Worm (Caenorhabditis elegans): Measurements from ENCODE around the gene med-1.

med-1 gene

ce11 chrX:12422580-12422979 is 7.8 kb upstream of the med-1 start:
- TF ChIP-seq egl-27 (tag; optimal IDR thresholded peaks at IDR 0.05) (no peak), nhr-43 (tag; optimal IDR thresholded peaks at IDR 0.05; ENCODE audit: poor library complexity, severe bottlenecking) (peak; percentile 34), ceh-82 (tag; optimal IDR thresholded peaks at IDR 0.05) (no peak), jun-1 (tag; optimal IDR thresholded peaks at IDR 0.05) (no peak), hmg-11 (tag; optimal IDR thresholded peaks at IDR 0.05) (no peak), mdl-1 (tag; optimal IDR thresholded peaks at IDR 0.05) (no peak), skn-1 (tag; optimal IDR thresholded peaks at IDR 0.05) (no peak), ZK546.5 (tag; optimal IDR thresholded peaks at IDR 0.05) (no peak), nhr-23 (tag; optimal IDR thresholded peaks at IDR 0.05) (peak; percentile 68), unc-62 (GFP tag; optimal IDR thresholded peaks at IDR 0.05) (peak; percentile 17), nhr-25 (tag; optimal IDR thresholded peaks at IDR 0.05) (peak; percentile 19)

ce11 chrX:12425427-12425826 is 5.0 kb upstream of the med-1 start, which contains the start of gene T24D3.2:
Gene T24D3.2, plus strand, starts transcription at chrX:12425730.
- TF ChIP-seq unc-62 (GFP tag; optimal IDR thresholded peaks at IDR 0.05): peak; percentile 20
- no peak for TF ChIP-seq nhr-67 (tag; optimal IDR thresholded peaks at IDR 0.05)
- TF ChIP-seq ZK546.5 (tag; optimal IDR thresholded peaks at IDR 0.05): no peak
- TF ChIP-seq nhr-43 (tag; optimal IDR thresholded peaks at IDR 0.05; ENCODE audit: poor library complexity, severe bottlenecking): peak; percentile 91
- TF ChIP-seq nhr-76 (tag; optimal IDR thresholded peaks at IDR 0.05): peak; percentile 80
- peak; percentile 80 for TF ChIP-seq nhr-23 (tag; optimal IDR thresholded peaks at IDR 0.05)
- TF ChIP-seq lin-39 (tag; optimal IDR thresholded peaks at IDR 0.05): no peak
- TF ChIP-seq tbx-2 (tag; optimal IDR thresholded peaks at IDR 0.05): peak; percentile 30
- peak; percentile 70 for TF ChIP-seq nhr-25 (tag; optimal IDR thresholded peaks at IDR 0.05)
- no peak for TF ChIP-seq ztf-4 (tag; optimal IDR thresholded peaks at IDR 0.05)
- no peak for TF ChIP-seq ceh-9 (tag; optimal IDR thresholded peaks at IDR 0.05)
- TF ChIP-seq elt-2 (tag; optimal IDR thresholded peaks at IDR 0.05): no peak
- TF ChIP-seq fkh-10 (GFP tag; optimal IDR thresholded peaks at IDR 0.05): no peak
- peak; percentile 18 for TF ChIP-seq R02D3.7 (tag; optimal IDR thresholded peaks at IDR 0.05)
- TF ChIP-seq mdl-1 (tag; optimal IDR thresholded peaks at IDR 0.05): peak; percentile 13
- TF ChIP-seq nfya-1 (tag; optimal IDR thresholded peaks at IDR 0.05; ENCODE audit: insufficient read depth): no peak
- peak; percentile 61 for TF ChIP-seq ceh-28 (tag; optimal IDR thresholded peaks at IDR 0.05)
- TF ChIP-seq fos-1 (tag; optimal IDR thresholded peaks at IDR 0.05): no peak
- no peak for TF ChIP-seq unc-39 (tag; optimal IDR thresholded peaks at IDR 0.05)
- no peak for TF ChIP-seq ama-1 (optimal IDR thresholded peaks at IDR 0.05)
- TF ChIP-seq elt-3 (tag; optimal IDR thresholded peaks at IDR 0.05): peak; percentile 42 to 88 (median 53)
- no peak for TF ChIP-seq nhr-12 (tag; optimal IDR thresholded peaks at IDR 0.05)
- no peak for TF ChIP-seq egl-5 (tag; optimal IDR thresholded peaks at IDR 0.05)
- no peak for TF ChIP-seq daf-12 (tag; optimal IDR thresholded peaks at IDR 0.05)
- TF ChIP-seq hmg-11 (tag; optimal IDR thresholded peaks at IDR 0.05): no peak
- TF ChIP-seq ztf-11 (tag; optimal IDR thresholded peaks at IDR 0.05): no peak
- no peak for TF ChIP-seq fkh-2 (tag; optimal IDR thresholded peaks at IDR 0.05)
- no peak for TF ChIP-seq skn-1 (tag; optimal IDR thresholded peaks at IDR 0.05)
- no peak for TF ChIP-seq lsy-12 (tag; optimal IDR thresholded peaks at IDR 0.05)
- peak; percentile 12 for TF ChIP-seq egl-27 (tag; optimal IDR thresholded peaks at IDR 0.05)
- TF ChIP-seq eor-1 (tag; optimal IDR thresholded peaks at IDR 0.05): no peak
- no peak for TF ChIP-seq nhr-237 (tag; optimal IDR thresholded peaks at IDR 0.05)

- TF ChIP-seq R02D3.7 (tag; optimal IDR thresholded peaks at IDR 0.05) (no peak), mml-1 (tag; optimal IDR thresholded peaks at IDR 0.05) (no peak), ama-1 (optimal IDR thresholded peaks at IDR 0.05) (no peak), fkh-10 (GFP tag; optimal IDR thresholded peaks at IDR 0.05) (no peak), lin-15B (tag; optimal IDR thresholded peaks at IDR 0.05) (no peak), pha-4 (tag; optimal IDR thresholded peaks at IDR 0.05) (peak; percentile 86), aly-2 (tag; optimal IDR thresholded peaks at IDR 0.05) (no peak)
These were observed 3.7 kb downstream of the med-1 start, which contains the start of gene tsct-1 for ce11 chrX:12434086-12434485. Gene tsct-1, plus strand, starts transcription at chrX:12434097.

ce11 chrX:12435246-12435645 is 4.8 kb downstream of the med-1 start:
- no peak for TF ChIP-seq daf-12 (tag; optimal IDR thresholded peaks at IDR 0.05)
- peak; percentile 56 for TF ChIP-seq pha-4 (tag; optimal IDR thresholded peaks at IDR 0.05)
- peak; percentile 22 for TF ChIP-seq pqm-1 (tag; optimal IDR thresholded peaks at IDR 0.05)
- peak; percentile 41 for TF ChIP-seq elt-2 (tag; optimal IDR thresholded peaks at IDR 0.05)

Data from whole organism, L3 larva.